Fruit fly (Drosophila melanogaster) whole organism, prepupa: ENCODE data around the gene Oatp33Eb.

Experiments
- Blimp-1 ChIP-seq: fragments of 200-800 bp; sonication (Bioruptor generic); optimal IDR thresholded peaks from 3 replicates; lab custom pipeline; 2017; ENCODE audit warnings: missing biosample characterization, missing genetic modification characterization, mild to moderate bottlenecking, moderate library complexity, missing genetic modification reagents
- CG10669 ChIP-seq: fragments of 200-800 bp; sonication (Bioruptor generic); optimal IDR thresholded peaks from 3 replicates; lab custom pipeline; 2018; ENCODE audit warnings: missing biosample characterization, mild to moderate bottlenecking, missing genetic modification characterization, moderate library complexity
- CG11294 ChIP-seq: fragments of 200-800 bp; sonication (Bioruptor generic); IDR thresholded peaks from 2 replicates; pipeline ENCODE4 v1.3.6; 2022; ENCODE audit warnings: missing biosample characterization, missing genetic modification characterization
- CG11762 ChIP-seq: fragments of 200-800 bp; sonication (Bioruptor generic); optimal IDR thresholded peaks from 3 replicates; lab custom pipeline; 2016; ENCODE audit warnings: missing biosample characterization, missing genetic modification characterization; ENCODE audit not compliant: insufficient read depth
- CG11902 ChIP-seq: fragments of 200-800 bp; sonication (Bioruptor generic); optimal IDR thresholded peaks from 3 replicates; lab custom pipeline; 2016; ENCODE audit warnings: missing biosample characterization, missing genetic modification characterization
- CG15336 ChIP-seq: fragments of 200-800 bp; sonication (Bioruptor generic); IDR thresholded peaks from 2 replicates; pipeline ENCODE4 v1.3.6; 2022; ENCODE audit warnings: missing biosample characterization, missing genetic modification characterization
- CG3032 ChIP-seq: fragments of 200-800 bp; optimal IDR thresholded peaks from 2 replicates; lab custom pipeline; 2019; ENCODE audit warnings: missing biosample characterization, mild to moderate bottlenecking, missing genetic modification characterization, moderate library complexity
- CG34406 ChIP-seq: fragments of 200-800 bp; sonication (Bioruptor generic); optimal IDR thresholded peaks from 3 replicates; lab custom pipeline; 2016; ENCODE audit warnings: missing biosample characterization, missing genetic modification characterization
- CG3919 ChIP-seq: fragments of 200-800 bp; sonication (Bioruptor generic); optimal IDR thresholded peaks from 3 replicates; lab custom pipeline; 2016; ENCODE audit warnings: missing biosample characterization, missing genetic modification characterization
- CG4318 ChIP-seq: fragments of 200-800 bp; sonication (Bioruptor generic); optimal IDR thresholded peaks from 3 replicates; lab custom pipeline; 2017; ENCODE audit warnings: missing biosample characterization, mild to moderate bottlenecking, missing genetic modification characterization
- CG6163 ChIP-seq: fragments of 200-800 bp; sonication (Bioruptor generic); IDR thresholded peaks from 3 replicates; pipeline ENCODE4 v1.3.6; 2022; ENCODE audit warnings: missing biosample characterization, missing genetic modification characterization
- CG6276 ChIP-seq: fragments of 200-800 bp; sonication (Bioruptor generic); optimal IDR thresholded peaks from 2 replicates; lab custom pipeline; 2017; ENCODE audit warnings: missing biosample characterization, mild to moderate bottlenecking, missing genetic modification characterization
- CG6808 ChIP-seq: fragments of 200-800 bp; sonication (Bioruptor generic); optimal IDR thresholded peaks from 3 replicates; lab custom pipeline; 2017; ENCODE audit warnings: missing biosample characterization, missing genetic modification characterization, mild to moderate bottlenecking, moderate library complexity, missing genetic modification reagents
- CG8119 ChIP-seq: fragments of 200-800 bp; sonication (Bioruptor generic); IDR thresholded peaks from 3 replicates; pipeline ENCODE4 v1.3.6; 2022; ENCODE audit warnings: missing biosample characterization, missing genetic modification characterization
- CG8319 ChIP-seq: fragments of 200-800 bp; sonication (Bioruptor generic); optimal IDR thresholded peaks from 3 replicates; lab custom pipeline; 2016; ENCODE audit warnings: missing biosample characterization, missing genetic modification characterization
- CG8632 ChIP-seq: fragments of 200-800 bp; sonication (Bioruptor generic); optimal IDR thresholded peaks from 3 replicates; lab custom pipeline; 2016; ENCODE audit warnings: missing biosample characterization, missing genetic modification characterization
- Eip78C ChIP-seq: fragments of 200-800 bp; sonication (Bioruptor generic); peaks from one replicate; lab custom pipeline; 2016; ENCODE audit warnings: missing biosample characterization, missing genetic modification characterization
- Eip93F ChIP-seq: fragments of 200-800 bp; sonication (Bioruptor generic); optimal IDR thresholded peaks from 2 replicates; lab custom pipeline; 2016; ENCODE audit warnings: missing biosample characterization, mild to moderate bottlenecking, missing genetic modification characterization
- Hr39 ChIP-seq: fragments of 200-800 bp; sonication (Bioruptor generic); optimal IDR thresholded peaks from 2 replicates; lab custom pipeline; 2016; ENCODE audit warnings: missing biosample characterization, missing genetic modification characterization
- Lpt ChIP-seq: fragments of 200-800 bp; sonication (Bioruptor generic); optimal IDR thresholded peaks from 3 replicates; lab custom pipeline; 2016; ENCODE audit warnings: missing biosample characterization, missing genetic modification characterization
- Smox ChIP-seq: fragments of 200-800 bp; sonication (Bioruptor generic); optimal IDR thresholded peaks from 3 replicates; lab custom pipeline; 2016; ENCODE audit warnings: missing biosample characterization, missing genetic modification characterization
- achi ChIP-seq: fragments of 200-800 bp; sonication (Bioruptor generic); optimal IDR thresholded peaks from 3 replicates; lab custom pipeline; 2016; ENCODE audit warnings: missing biosample characterization, missing genetic modification characterization
- acj6 ChIP-seq: fragments of 200-800 bp; sonication (Bioruptor generic); optimal IDR thresholded peaks from 3 replicates; lab custom pipeline; 2016; ENCODE audit warnings: missing biosample characterization, missing genetic modification characterization
- cyc ChIP-seq: fragments of 200-800 bp; sonication (Bioruptor generic); optimal IDR thresholded peaks from 3 replicates; lab custom pipeline; 2016; ENCODE audit warnings: missing biosample characterization, missing genetic modification characterization
- dac ChIP-seq: fragments of 200-800 bp; sonication (Bioruptor generic); optimal IDR thresholded peaks from 2 replicates; lab custom pipeline; 2017; ENCODE audit warnings: missing biosample characterization, mild to moderate bottlenecking, missing genetic modification characterization
- esn ChIP-seq: fragments of 200-800 bp; sonication (Bioruptor generic); optimal IDR thresholded peaks from 2 replicates; lab custom pipeline; 2016; ENCODE audit warnings: missing biosample characterization, mild to moderate bottlenecking, missing genetic modification characterization, moderate library complexity
- fd85E ChIP-seq: fragments of 200-800 bp; sonication (Bioruptor generic); optimal IDR thresholded peaks from 3 replicates; lab custom pipeline; 2016; ENCODE audit warnings: missing biosample characterization, missing genetic modification characterization
- fkh ChIP-seq: fragments of 200-800 bp; sonication (Bioruptor generic); optimal IDR thresholded peaks from 3 replicates; lab custom pipeline; 2017; ENCODE audit warnings: missing biosample characterization, mild to moderate bottlenecking, missing genetic modification characterization, moderate library complexity
- spab ChIP-seq: fragments of 200-800 bp; sonication (Bioruptor generic); optimal IDR thresholded peaks from 2 replicates; lab custom pipeline; 2017; ENCODE audit warnings: missing biosample characterization, mild to moderate bottlenecking, missing genetic modification characterization, missing genetic modification reagents
- topi ChIP-seq: fragments of 200-800 bp; sonication (Bioruptor generic); optimal IDR thresholded peaks from 3 replicates; lab custom pipeline; 2016; ENCODE audit warnings: missing biosample characterization, missing genetic modification characterization
- vri ChIP-seq: fragments of 200-800 bp; sonication (Bioruptor generic); optimal IDR thresholded peaks from 3 replicates; lab custom pipeline; 2016; ENCODE audit warnings: missing biosample characterization, mild to moderate bottlenecking, missing genetic modification characterization

Oatp33Eb gene

dm6 chr2L:12476115-12476514 lies 27.8 kb downstream of the Oatp33Eb start:
- no peak for TF ChIP-seq dac
- peak; percentile 28 for TF ChIP-seq vri (GFP tag; lab: Kevin White, UChicago)
- TF ChIP-seq acj6 (GFP tag; lab: Kevin White, UChicago): no peak
- no peak for TF ChIP-seq CG6163 (GFP tag; lab: Robert Waterston, UW)

- TF ChIP-seq CG11762 (no peak), CG8632 (GFP tag; lab: Kevin White, UChicago) (no peak), Eip78C (GFP tag; lab: Kevin White, UChicago) (peak; percentile 18), esn (GFP tag; lab: Kevin White, UChicago) (no peak), CG11902 (no peak), CG10669 (GFP tag; lab: Kevin White, UChicago) (no peak), acj6 (GFP tag; lab: Kevin White, UChicago) (no peak), topi (GFP tag; lab: Kevin White, UChicago) (no peak), fd85E (GFP tag; lab: Kevin White, UChicago) (no peak), dac (no peak), achi (GFP tag; lab: Kevin White, UChicago) (no peak), Eip93F (GFP tag; lab: Kevin White, UChicago) (peak; percentile 36), spab (no peak), Smox (no peak), vri (GFP tag; lab: Kevin White, UChicago) (no peak), CG6276 (GFP tag; lab: Kevin White, UChicago) (no peak), CG15336 (no peak), CG4318 (no peak), CG11294 (GFP tag; lab: Robert Waterston, UW) (no peak), CG3032 (tag; lab: Kevin White, UChicago) (no peak), CG3919 (GFP tag; lab: Kevin White, UChicago) (no peak), CG34406 (GFP tag; lab: Kevin White, UChicago) (no peak), Blimp-1 (peak; percentile 51)
Measured at dm6 chr2L:12478494-12478893, 30.2 kb downstream of the Oatp33Eb start.

dm6 chr2L:12479994-12480393 lies 31.7 kb downstream of the Oatp33Eb start:
- no peak for TF ChIP-seq CG8319 (GFP tag; lab: Kevin White, UChicago)
- 0 out of 3 replicates have a peak, but pooled peaks have one; percentile 14 for TF ChIP-seq CG6163 (GFP tag; lab: Robert Waterston, UW)
- TF ChIP-seq, all 60 proteins: peak for 1

- peak; percentile 4 for TF ChIP-seq CG3919 (GFP tag; lab: Kevin White, UChicago)
- TF ChIP-seq CG6808 (GFP tag; lab: Kevin White, UChicago): no peak
- TF ChIP-seq dac: no peak
- 0 out of 2 replicates have a peak, but pooled peaks have one; percentile 16 for TF ChIP-seq CG15336
- TF ChIP-seq Eip78C (GFP tag; lab: Kevin White, UChicago): peak; percentile 15
- TF ChIP-seq CG8119 (GFP tag; lab: Robert Waterston, UW): 0 out of 3 replicates have a peak, but pooled peaks have one; percentile 19
- TF ChIP-seq Lpt: no peak
- 0 out of 3 replicates have a peak, but pooled peaks have one; percentile 57 for TF ChIP-seq CG6163 (GFP tag; lab: Robert Waterston, UW)
- TF ChIP-seq, all 60 proteins: peak for 5
Measured at dm6 chr2L:12480846-12481245, 32.6 kb downstream of the Oatp33Eb start.

dm6 chr2L:12481758-12482157 lies 33.5 kb downstream of the Oatp33Eb start:
- no peak for TF ChIP-seq fkh (GFP tag; lab: Kevin White, UChicago)
- TF ChIP-seq topi (GFP tag; lab: Kevin White, UChicago): no peak
- TF ChIP-seq CG3032 (tag; lab: Kevin White, UChicago): no peak
- no peak for TF ChIP-seq cyc (GFP tag; lab: Kevin White, UChicago)
- no peak for TF ChIP-seq CG11294 (GFP tag; lab: Robert Waterston, UW)
- no peak for TF ChIP-seq Hr39 (GFP tag; lab: Kevin White, UChicago)
